Fruit fly (Drosophila melanogaster) whole organism, embryonic: Measurements from ENCODE around the gene eys.
A peak's percentile ranks its signal among the peaks of the same experiment; 100 is the strongest.

Experiments used
- CG11247 ChIP-seq: fragments of 200-800 bp; sonication (Bioruptor generic); IDR thresholded peaks from 2 replicates; pipeline ENCODE4 v1.3.6; 2022; ENCODE audit warnings: missing biosample characterization, missing genetic modification characterization
- CG3163 ChIP-seq: fragments of 200-800 bp; sonication (Bioruptor generic); optimal IDR thresholded peaks from 3 replicates; lab custom pipeline; 2016; ENCODE audit warnings: missing biosample characterization, missing genetic modification characterization
- CG34224 ChIP-seq: fragments of 200-800 bp; sonication (Bioruptor generic); IDR thresholded peaks from 3 replicates; pipeline ENCODE4 v1.3.6; 2022; ENCODE audit warnings: missing biosample characterization, missing genetic modification characterization; ENCODE audit not compliant: partially characterized antibody
- D ChIP-seq, 2 experiments: fragments of 200-800 bp in 1 of 2; fragments of >200 bp in 1 of 2; sonication (Bioruptor generic) in 1 of 2; optimal IDR thresholded peaks; 2 replicates in 1 of 2; 3 replicates in 1 of 2; lab custom pipeline; 2017; ENCODE audit warnings: mild to moderate bottlenecking in 1 of 2, missing biosample characterization in 1 of 2, missing genetic modification characterization in 1 of 2, missing genetic modification reagents in 1 of 2
- Sox100B ChIP-seq: fragments of 200-800 bp; sonication (Bioruptor generic); optimal IDR thresholded peaks from 3 replicates; lab custom pipeline; 2018; ENCODE audit warnings: missing biosample characterization, mild to moderate bottlenecking, missing genetic modification characterization
- exex ChIP-seq: fragments of 200-800 bp; sonication (Bioruptor generic); optimal IDR thresholded peaks from 4 replicates; lab custom pipeline; 2018; ENCODE audit warnings: missing biosample characterization, mild to moderate bottlenecking, missing genetic modification characterization, moderate library complexity
- kay ChIP-seq: fragments of 200-800 bp; sonication (Bioruptor generic); optimal IDR thresholded peaks from 2 replicates; lab custom pipeline; 2016; ENCODE audit warnings: missing biosample characterization, missing genetic modification characterization
- sens ChIP-seq: fragments of 200-800 bp; sonication (Bioruptor generic); peaks from one replicate; lab custom pipeline; 2016; ENCODE audit warnings: missing biosample characterization, missing genetic modification characterization
- sr ChIP-seq: fragments of 200-800 bp; sonication (Bioruptor generic); IDR thresholded peaks from 3 replicates; pipeline ENCODE4 v1.3.6; 2022; ENCODE audit warnings: missing biosample characterization, missing genetic modification characterization
- trh ChIP-seq: fragments of 200-800 bp; sonication (Bioruptor generic); optimal IDR thresholded peaks from 2 replicates; lab custom pipeline; 2016; ENCODE audit warnings: missing biosample characterization, missing genetic modification characterization
- zfh1 ChIP-seq: fragments of 200-800 bp; sonication (Bioruptor generic); IDR thresholded peaks from 3 replicates; pipeline ENCODE4 v1.3.6; 2022; ENCODE audit warnings: missing biosample characterization, missing genetic modification characterization

DNA sequence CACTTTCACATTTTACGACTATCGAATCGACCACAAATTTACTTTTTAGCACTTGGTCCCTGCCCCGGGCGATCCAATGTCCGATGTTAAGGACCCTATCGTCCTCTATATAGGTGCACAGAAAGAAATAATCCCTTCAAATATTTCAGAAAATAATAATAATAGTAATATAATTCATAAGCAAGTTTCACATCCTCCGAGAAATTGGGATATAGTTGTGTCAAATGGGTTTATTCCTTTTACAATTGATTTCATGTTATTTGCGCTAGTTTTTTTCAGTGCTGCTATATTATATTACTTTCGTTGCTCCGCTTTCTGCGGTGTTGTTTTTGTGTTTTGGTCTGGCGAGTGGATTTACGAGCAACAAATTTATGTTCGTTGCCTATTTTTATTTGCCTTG lies 37.0 kb downstream of the eys start:
- TF ChIP-seq CG3163 = no peak
- TF ChIP-seq trh (GFP tag; lab: Kevin White, UChicago) = no peak
- TF ChIP-seq CG11247 (GFP tag; lab: Robert Waterston, UW) = no peak
- TF ChIP-seq zfh1 (GFP tag; lab: Robert Waterston, UW) = no peak
- no peak for TF ChIP-seq sens (GFP tag; lab: Kevin White, UChicago)
- TF ChIP-seq D (optimal IDR thresholded peaks at IDR 0.05; lab: Kevin White, UChicago) = no peak
- TF ChIP-seq D (GFP tag; optimal IDR thresholded peaks at IDR 0.05; lab: Kevin White, UChicago) = no peak
- no peak for TF ChIP-seq sr
- no peak for TF ChIP-seq CG34224
- TF ChIP-seq Sox100B (GFP tag; lab: Kevin White, UChicago) = no peak
- TF ChIP-seq kay (GFP tag; lab: Kevin White, UChicago) = no peak
- peak; percentile 12 for TF ChIP-seq exex (tag; lab: Kevin White, UChicago)
